Worm (Caenorhabditis elegans) whole organism, late embryonic: ENCODE data around the gene T05H10.8.

Source experiments
- C38D4.7 ChIP-seq: fragments of 200-800 bp; sonication (Bioruptor generic); optimal IDR thresholded peaks from 2 replicates; lab custom pipeline; 2018; ENCODE audit warnings: mild to moderate bottlenecking, missing genetic modification characterization, moderate library complexity, missing compliant biosample characterization
- F13H6.1 ChIP-seq: sonication (generic microtip); optimal IDR thresholded peaks from 2 replicates; lab custom pipeline; 2016; ENCODE audit warnings: missing genetic modification characterization, missing compliant biosample characterization
- ama-1 ChIP-seq: fragments of 150-350 bp; optimal IDR thresholded peaks from 2 replicates; lab custom pipeline; 2014
- ceh-14 ChIP-seq: sonication (generic microtip); optimal IDR thresholded peaks from 2 replicates; lab custom pipeline; 2016; ENCODE audit warnings: missing genotype, missing genetic modification characterization, missing compliant biosample characterization
- ceh-45 ChIP-seq: fragments of 200-800 bp; sonication (Bioruptor generic); IDR thresholded peaks from 2 replicates; pipeline ENCODE4 v1.3.6; 2022; ENCODE audit warnings: missing genetic modification reagents, missing genetic modification characterization, missing compliant biosample characterization
- fax-1 ChIP-seq: sonication (generic microtip); optimal IDR thresholded peaks from 2 replicates; lab custom pipeline; 2016; ENCODE audit warnings: missing genotype, missing genetic modification characterization, missing compliant biosample characterization
- fkh-6 ChIP-seq: sonication (generic microtip); optimal IDR thresholded peaks from 2 replicates; lab custom pipeline; 2016; ENCODE audit warnings: missing genetic modification characterization, missing compliant biosample characterization
- nhr-232 ChIP-seq: sonication (generic microtip); optimal IDR thresholded peaks from 2 replicates; lab custom pipeline; 2016; ENCODE audit warnings: missing genetic modification characterization, missing compliant biosample characterization

DNA sequence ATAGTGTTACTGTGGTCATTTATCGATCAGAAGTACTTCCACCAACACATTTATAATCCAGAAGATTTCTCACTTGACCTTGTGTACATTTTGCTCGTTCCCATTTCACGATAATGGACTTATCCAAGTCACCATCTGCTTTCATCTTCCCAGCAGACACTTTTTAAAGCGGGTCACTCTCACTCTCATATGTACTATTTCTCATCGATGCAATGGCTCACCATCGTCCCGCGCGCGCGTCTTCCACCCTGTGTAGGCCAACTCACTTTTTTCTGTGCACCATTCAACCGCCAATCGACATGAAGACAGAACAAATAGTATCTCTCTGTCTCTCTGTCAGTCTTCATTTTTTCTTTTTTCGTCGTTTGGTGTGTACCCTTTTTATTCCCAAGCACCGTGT is 6.7 kb upstream of the T05H10.8 start:
- TF ChIP-seq C38D4.7 (GFP tag; lab: Kevin White, UChicago) (no peak), ama-1 (lab: Kevin White, UChicago) (no peak), ceh-14 (tag; lab: Kevin White, UChicago) (no peak), F13H6.1 (no peak), fax-1 (no peak), ceh-45 (GFP tag; lab: Robert Waterston, UW) (no peak), nhr-232 (tag; lab: Kevin White, UChicago) (no peak), fkh-6 (tag; lab: Kevin White, UChicago) (no peak)
